Fruit fly (Drosophila melanogaster) whole organism, wandering third instar larva: ENCODE data around the gene Spn77Ba.

Experiments used
- Abd-B ChIP-seq: fragments of >200 bp; optimal IDR thresholded peaks from 2 replicates; lab custom pipeline; 2017; ENCODE audit warnings: missing biosample characterization, missing genetic modification characterization
- CG32264 ChIP-seq: fragments of 200-800 bp; sonication (Bioruptor generic); optimal IDR thresholded peaks from 2 replicates; lab custom pipeline; 2016; ENCODE audit warnings: missing biosample characterization, missing genetic modification characterization
- CG9705 ChIP-seq: fragments of 200-800 bp; sonication (Bioruptor generic); optimal IDR thresholded peaks from 2 replicates; lab custom pipeline; 2018; ENCODE audit warnings: missing biosample characterization, mild to moderate bottlenecking, missing genetic modification characterization
- CrebA ChIP-seq: fragments of 200-800 bp; sonication (Bioruptor generic); optimal IDR thresholded peaks from 2 replicates; lab custom pipeline; 2016; ENCODE audit warnings: missing biosample characterization, mild to moderate bottlenecking, missing genetic modification characterization, borderline replicate concordance
- Dfd ChIP-seq: fragments of >200 bp; optimal IDR thresholded peaks from 2 replicates; lab custom pipeline; 2017; ENCODE audit warnings: missing biosample characterization, missing genetic modification characterization
- Dif ChIP-seq: fragments of 200-275, 200-300 bp; sonication (Bioruptor generic); optimal IDR thresholded peaks from 2 replicates; lab custom pipeline; 2018; ENCODE audit warnings: missing biosample characterization, missing genetic modification characterization; ENCODE audit not compliant: partially characterized antibody
- GATAd ChIP-seq: sonication (Bioruptor generic); optimal IDR thresholded peaks from 2 replicates; lab custom pipeline; 2016; ENCODE audit warnings: missing biosample characterization, missing genetic modification characterization
- Hnf4 ChIP-seq: fragments of 200-800 bp; sonication (Bioruptor generic); optimal IDR thresholded peaks from 2 replicates; lab custom pipeline; 2016; ENCODE audit warnings: missing biosample characterization, mild to moderate bottlenecking, missing genetic modification characterization
- Hr78 ChIP-seq: fragments of >200 bp; optimal IDR thresholded peaks from 2 replicates; lab custom pipeline; 2017; ENCODE audit warnings: missing biosample characterization, missing genetic modification characterization
- Hr83 ChIP-seq: fragments of 200-300 bp; sonication (Bioruptor generic); optimal IDR thresholded peaks from 2 replicates; lab custom pipeline; 2016; ENCODE audit warnings: missing biosample characterization, mild to moderate bottlenecking, missing genetic modification characterization, moderate library complexity; ENCODE audit not compliant: poor library complexity, severe bottlenecking
- Jra ChIP-seq: sonication (Bioruptor generic); optimal IDR thresholded peaks from 2 replicates; lab custom pipeline; 2016; ENCODE audit warnings: missing biosample characterization, missing genetic modification characterization
- Mio ChIP-seq: sonication (Bioruptor generic); optimal IDR thresholded peaks from 2 replicates; lab custom pipeline; 2016; ENCODE audit warnings: missing biosample characterization, missing genetic modification characterization
- Myc ChIP-seq: fragments of >200 bp; optimal IDR thresholded peaks from 2 replicates; lab custom pipeline; 2017
- N ChIP-seq: fragments of >200 bp; optimal IDR thresholded peaks from 2 replicates; lab custom pipeline; 2018; ENCODE audit warnings: missing biosample characterization, missing external identifiers, missing genetic modification characterization
- OdsH ChIP-seq: fragments of 200-800 bp; sonication (Bioruptor generic); optimal IDR thresholded peaks from 2 replicates; lab custom pipeline; 2016; ENCODE audit warnings: missing biosample characterization, mild to moderate bottlenecking, missing genetic modification characterization
- Rel ChIP-seq, 2 experiments: fragments of 200-800 bp; sonication (Bioruptor generic) in 1 of 2; optimal IDR thresholded peaks; 2 replicates in 1 of 2; 3 replicates in 1 of 2; lab custom pipeline; 2016 to 2019; ENCODE audit warnings: mild to moderate bottlenecking in 2 of 2, missing biosample characterization in 2 of 2, missing genetic modification characterization in 2 of 2, moderate library complexity in 1 of 2
- Vsx2 ChIP-seq: fragments of 200-300, 225-300 bp; sonication (Bioruptor generic); optimal IDR thresholded peaks from 2 replicates; lab custom pipeline; 2018; ENCODE audit warnings: missing biosample characterization, missing genetic modification characterization; ENCODE audit not compliant: partially characterized antibody
- br ChIP-seq: fragments of 200-800 bp; sonication (Bioruptor generic); optimal IDR thresholded peaks from 2 replicates; lab custom pipeline; 2016; ENCODE audit warnings: missing biosample characterization, missing genetic modification characterization
- brk ChIP-seq: fragments of 200-800 bp; sonication (Bioruptor generic); optimal IDR thresholded peaks from 2 replicates; lab custom pipeline; 2016; ENCODE audit warnings: missing biosample characterization, mild to moderate bottlenecking, missing genetic modification characterization
- dl ChIP-seq, 2 experiments: fragments of 175-275, 200-275 bp in 1 of 2; fragments of 200-275 bp in 1 of 2; sonication (Bioruptor generic); optimal IDR thresholded peaks; lab custom pipeline; 2018; ENCODE audit warnings: mild to moderate bottlenecking in 2 of 2, missing biosample characterization in 2 of 2, missing genetic modification characterization in 2 of 2, moderate library complexity in 2 of 2; ENCODE audit not compliant: partially characterized antibody in 2 of 2, insufficient read depth in 1 of 2
- dmrt93B ChIP-seq: fragments of 200-800 bp; sonication (Bioruptor generic); optimal IDR thresholded peaks from 2 replicates; lab custom pipeline; 2018; ENCODE audit warnings: missing biosample characterization, mild to moderate bottlenecking, missing genetic modification characterization
- dsf ChIP-seq: sonication (Bioruptor generic); optimal IDR thresholded peaks from 2 replicates; lab custom pipeline; 2016; ENCODE audit warnings: missing biosample characterization, missing genetic modification characterization, borderline replicate concordance
- ey ChIP-seq: fragments of 200-800 bp; sonication (Bioruptor generic); optimal IDR thresholded peaks from 2 replicates; lab custom pipeline; 2016; ENCODE audit warnings: missing biosample characterization, missing genetic modification characterization
- foxo ChIP-seq, 2 experiments: fragments of 200-800 bp; sonication (Bioruptor generic); optimal IDR thresholded peaks; 2 replicates in 1 of 2; 3 replicates in 1 of 2; lab custom pipeline; 2016 to 2017; ENCODE audit warnings: missing biosample characterization in 2 of 2, missing genetic modification characterization in 2 of 2
- fru ChIP-seq: fragments of 200-800 bp; sonication (Bioruptor generic); optimal IDR thresholded peaks from 3 replicates; lab custom pipeline; 2016; ENCODE audit warnings: missing biosample characterization, mild to moderate bottlenecking, missing genetic modification characterization
- h ChIP-seq: fragments of 200-800 bp; sonication (Bioruptor generic); optimal IDR thresholded peaks from 3 replicates; lab custom pipeline; 2016; ENCODE audit warnings: missing biosample characterization, mild to moderate bottlenecking, missing genetic modification characterization
- jim ChIP-seq: fragments of 175-275, 200-325 bp; sonication (Bioruptor generic); optimal IDR thresholded peaks from 2 replicates; lab custom pipeline; 2016; ENCODE audit warnings: missing biosample characterization, mild to moderate bottlenecking, missing genetic modification characterization
- lola ChIP-seq: fragments of >200 bp; optimal IDR thresholded peaks from 2 replicates; lab custom pipeline; 2017; ENCODE audit warnings: missing biosample characterization, missing genetic modification characterization
- pan ChIP-seq: fragments of >200 bp; optimal IDR thresholded peaks from 2 replicates; lab custom pipeline; 2017
- psq ChIP-seq: fragments of 200-800 bp; sonication (Bioruptor generic); optimal IDR thresholded peaks from 3 replicates; lab custom pipeline; 2017; ENCODE audit warnings: missing biosample characterization, mild to moderate bottlenecking, missing genetic modification characterization, moderate library complexity
- rgr ChIP-seq: fragments of 200-800 bp; sonication (Bioruptor generic); optimal IDR thresholded peaks from 3 replicates; lab custom pipeline; 2016; ENCODE audit warnings: missing biosample characterization, mild to moderate bottlenecking, missing genetic modification characterization
- sage ChIP-seq: fragments of 200-800 bp; sonication (Bioruptor generic); optimal IDR thresholded peaks from 2 replicates; lab custom pipeline; 2016; ENCODE audit warnings: missing biosample characterization, mild to moderate bottlenecking, missing genetic modification characterization
- sv ChIP-seq: fragments of 200-800 bp; sonication (Bioruptor generic); optimal IDR thresholded peaks from 3 replicates; lab custom pipeline; 2016; ENCODE audit warnings: missing biosample characterization, missing genetic modification characterization
- usp ChIP-seq: fragments of >200 bp; optimal IDR thresholded peaks from 2 replicates; lab custom pipeline; 2017; ENCODE audit warnings: missing biosample characterization, missing genetic modification characterization
- woc ChIP-seq: sonication (Bioruptor generic); optimal IDR thresholded peaks from 2 replicates; lab custom pipeline; 2016; ENCODE audit warnings: missing biosample characterization, mild to moderate bottlenecking, missing genetic modification characterization

Gene Spn77Ba

DNA sequence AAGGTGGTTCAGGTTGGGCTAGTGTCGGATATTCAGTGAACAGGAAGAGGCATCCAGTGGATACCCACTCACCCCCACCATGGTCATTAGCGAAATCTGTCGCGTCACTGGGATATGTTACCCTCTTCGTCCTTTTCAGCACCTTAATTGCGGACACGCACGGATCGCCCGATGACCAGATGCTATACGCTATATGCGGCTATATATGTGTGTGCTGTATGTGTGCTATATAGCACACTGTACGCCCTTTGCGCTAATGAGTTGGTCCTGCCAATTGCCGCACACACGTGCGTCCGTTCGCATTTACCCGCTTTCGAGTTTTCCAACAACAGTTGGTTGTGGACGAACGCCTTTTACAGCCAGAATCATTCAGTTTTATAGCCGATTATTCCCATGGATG lies 35.7 kb upstream of the Spn77Ba start:
- no peak for TF ChIP-seq foxo (GFP tag; optimal IDR thresholded peaks at IDR 0.05; lab: Kevin White, UChicago)
- no peak for TF ChIP-seq Hnf4 (GFP tag; lab: Kevin White, UChicago)
- no peak for TF ChIP-seq Hr83 (GFP tag; lab: Kevin White, UChicago)
- TF ChIP-seq usp (GFP tag; lab: Kevin White, UChicago) = no peak
- no peak for TF ChIP-seq CrebA (GFP tag; lab: Kevin White, UChicago)
- no peak for TF ChIP-seq CG32264 (GFP tag; lab: Kevin White, UChicago)
- no peak for TF ChIP-seq pan
- TF ChIP-seq sv (GFP tag; lab: Kevin White, UChicago) = no peak
- no peak for TF ChIP-seq Dif (GFP tag; lab: Kevin White, UChicago)
- TF ChIP-seq N (GFP tag; lab: Kevin White, UChicago) = no peak
- TF ChIP-seq Jra (GFP tag; lab: Kevin White, UChicago) = no peak
- no peak for TF ChIP-seq h (GFP tag; lab: Kevin White, UChicago)
- no peak for TF ChIP-seq woc (GFP tag; lab: Kevin White, UChicago)
- TF ChIP-seq jim (GFP tag; lab: Kevin White, UChicago) = no peak
- no peak for TF ChIP-seq OdsH (GFP tag; lab: Kevin White, UChicago)
- no peak for TF ChIP-seq GATAd (GFP tag; lab: Kevin White, UChicago)
- TF ChIP-seq Dfd (GFP tag; lab: Kevin White, UChicago) = no peak
- TF ChIP-seq, all 38 proteins: peak for 0

DNA sequence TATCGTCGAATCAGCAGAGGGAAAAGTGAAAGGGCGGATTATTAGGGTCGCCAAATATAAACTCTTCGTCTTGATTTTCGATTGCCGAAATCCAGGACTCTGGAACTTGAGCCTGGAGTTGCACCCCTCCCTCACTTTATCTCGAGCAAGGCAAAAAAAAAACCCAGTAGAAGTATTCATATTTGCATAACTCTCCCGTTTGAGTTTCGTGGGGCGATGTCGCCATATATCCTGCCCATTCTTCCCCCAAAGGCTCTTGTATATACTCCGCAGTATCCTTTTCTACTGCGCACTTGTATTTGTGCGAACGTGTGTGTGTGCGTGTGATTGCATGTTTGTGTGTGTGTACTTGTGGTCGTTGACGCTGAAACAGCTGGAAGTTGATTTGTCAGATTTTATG lies 29.9 kb upstream of the Spn77Ba start:
- TF ChIP-seq OdsH (GFP tag; lab: Kevin White, UChicago) (no peak), dmrt93B (GFP tag; lab: Kevin White, UChicago) (no peak), usp (GFP tag; lab: Kevin White, UChicago) (no peak), GATAd (GFP tag; lab: Kevin White, UChicago) (no peak), sv (GFP tag; lab: Kevin White, UChicago) (no peak), Abd-B (GFP tag; lab: Kevin White, UChicago) (no peak), psq (GFP tag; lab: Kevin White, UChicago) (no peak), Mio (GFP tag; lab: Kevin White, UChicago) (no peak), dsf (GFP tag; lab: Kevin White, UChicago) (no peak)
- TF ChIP-seq, all 38 proteins: peak for 0

DNA sequence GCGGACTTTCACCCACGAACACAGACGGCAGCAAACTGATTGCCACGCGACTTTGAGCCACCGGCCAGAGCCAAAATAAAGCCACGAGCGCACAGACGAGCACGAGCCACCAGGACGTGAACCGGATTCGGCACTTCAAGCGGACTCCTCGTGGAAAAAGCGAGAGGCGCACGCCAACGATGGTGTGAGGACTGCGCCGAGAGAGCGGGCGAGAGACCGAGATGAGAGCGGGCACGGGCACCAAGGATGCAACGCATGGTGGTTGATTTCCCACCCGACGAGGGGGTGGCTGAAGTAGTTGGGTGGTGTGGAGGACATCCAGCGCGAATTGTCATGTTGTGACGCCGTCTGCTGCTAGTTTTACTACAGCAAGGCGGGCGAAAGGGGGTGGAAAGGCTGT lies 21.9 kb upstream of the Spn77Ba start, which contains the start of gene gogo:
Gene gogo, minus strand, starts transcription at position 39 of the 400 bp plus-strand sequence.
- TF ChIP-seq Jra (GFP tag; lab: Kevin White, UChicago) (no peak), sage (no peak), dl (GFP tag; optimal IDR thresholded peaks at IDR 0.05; lab: Kevin White, UChicago; ENCODE audit: insufficient read depth in 1 of 2, partially characterized antibody in 2 of 2) (peak in 1 of 2 experiments; percentile 34)

DNA sequence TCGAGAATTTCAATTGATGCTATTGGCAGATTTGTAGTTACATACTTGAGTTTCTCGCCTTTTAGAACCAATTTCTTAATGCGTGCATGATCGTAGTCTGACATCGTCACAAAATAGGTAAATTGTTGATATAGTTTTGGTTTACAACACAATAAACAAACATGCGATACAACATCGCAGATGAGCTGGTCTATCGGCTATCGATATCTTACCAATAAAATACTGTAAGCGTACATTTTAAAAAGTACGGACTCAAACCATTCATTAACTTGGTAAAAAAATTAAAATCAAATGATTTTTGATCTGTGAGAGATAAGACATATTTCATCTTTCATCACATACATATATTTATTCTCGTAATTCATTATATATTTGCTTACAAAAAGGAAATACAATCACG lies 20.2 kb upstream of the Spn77Ba start, which contains the start of gene FRG1:
Gene FRG1, minus strand, starts transcription at position 175 of the 400 bp plus-strand sequence.
- TF ChIP-seq CrebA (GFP tag; lab: Kevin White, UChicago) (no peak), usp (GFP tag; lab: Kevin White, UChicago) (no peak), dmrt93B (GFP tag; lab: Kevin White, UChicago) (no peak)

DNA sequence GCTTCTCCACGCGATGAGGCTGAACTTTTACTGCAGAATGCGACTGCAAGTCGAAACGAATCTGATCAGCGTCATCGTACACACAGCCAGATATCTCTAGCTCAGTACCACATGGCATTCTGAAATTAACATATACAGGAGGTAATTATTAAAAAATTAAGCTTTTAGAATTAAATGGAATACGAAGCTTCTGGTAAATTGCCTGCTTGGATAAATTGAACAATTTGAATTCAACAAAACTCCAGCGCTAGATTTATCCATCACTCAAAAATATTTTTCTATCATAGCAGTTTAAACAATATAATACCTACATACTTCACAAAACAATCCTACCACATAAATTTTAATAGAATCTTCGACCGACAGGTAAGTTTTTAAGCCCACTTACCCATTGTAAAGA lies 17.9 kb upstream of the Spn77Ba start, which contains the start of gene SCCRO4:
Gene SCCRO4, plus strand, starts transcription at position 301 of the 400 bp plus-strand sequence.
- TF ChIP-seq h (GFP tag; lab: Kevin White, UChicago) (no peak), br (no peak), Abd-B (GFP tag; lab: Kevin White, UChicago) (no peak), Dfd (GFP tag; lab: Kevin White, UChicago) (no peak), jim (GFP tag; lab: Kevin White, UChicago) (no peak)

DNA sequence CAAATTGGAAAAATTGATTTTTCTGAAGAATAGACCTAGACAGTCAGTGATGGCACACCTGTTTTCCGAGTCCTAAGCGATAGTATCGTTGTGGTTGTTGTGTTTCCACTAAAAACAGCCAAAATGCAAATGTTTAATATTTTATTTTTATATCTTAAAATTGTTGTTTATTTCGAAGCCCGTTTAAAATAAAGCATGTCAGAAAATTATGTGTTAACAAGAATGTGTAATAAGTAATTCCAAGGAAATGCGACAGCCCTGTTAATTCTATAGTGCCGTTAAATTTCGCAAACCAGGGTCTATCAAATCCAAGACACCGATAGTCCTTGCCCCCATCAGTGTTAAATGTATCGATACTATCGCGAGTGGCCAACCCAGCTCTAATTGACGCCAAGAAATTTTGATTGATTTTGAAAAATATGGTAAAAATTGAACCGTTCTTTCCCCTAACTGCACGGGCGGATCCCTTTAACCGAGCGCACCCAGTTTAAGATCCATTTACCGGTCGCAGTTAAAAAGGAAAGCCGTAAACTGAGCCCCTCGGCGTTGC lies 14.8 kb upstream of the Spn77Ba start, which contains the start of gene Pex23:
Gene Pex23, minus strand, starts transcription at position 61 of the 550 bp plus-strand sequence.
- TF ChIP-seq Hr78 (GFP tag; lab: Kevin White, UChicago) (no peak), lola (GFP tag; lab: Kevin White, UChicago) (no peak), brk (GFP tag; lab: Kevin White, UChicago) (no peak), Dif (GFP tag; lab: Kevin White, UChicago) (no peak), CG9705 (GFP tag; lab: Kevin White, UChicago) (peak; percentile 58), foxo (GFP tag; optimal IDR thresholded peaks at IDR 0.05; lab: Kevin White, UChicago) (peak in 1 of 2 experiments; percentile 84), OdsH (GFP tag; lab: Kevin White, UChicago) (peak; percentile 67), Jra (GFP tag; lab: Kevin White, UChicago) (peak; percentile 84), Hr83 (GFP tag; lab: Kevin White, UChicago) (peak; percentile 68), jim (GFP tag; lab: Kevin White, UChicago) (no peak), Myc (lab: Kevin White, UChicago) (peak; percentile 26), rgr (GFP tag; lab: Kevin White, UChicago) (peak; percentile 85), fru (GFP tag; lab: Kevin White, UChicago) (peak; percentile 87), GATAd (GFP tag; lab: Kevin White, UChicago) (peak; percentile 70), h (GFP tag; lab: Kevin White, UChicago) (peak; percentile 86), ey (GFP tag; lab: Kevin White, UChicago) (peak; percentile 82), sage (peak; percentile 45), Rel (GFP tag; optimal IDR thresholded peaks at IDR 0.05; lab: Kevin White, UChicago) (no peak), Rel (tag; optimal IDR thresholded peaks at IDR 0.05; lab: Kevin White, UChicago) (peak; percentile 32), woc (GFP tag; lab: Kevin White, UChicago) (peak; percentile 72), CG32264 (GFP tag; lab: Kevin White, UChicago) (no peak), Vsx2 (no peak)
